Worm (Caenorhabditis elegans): ENCODE results near the gene T24C4.10.

ce11 chrIII:861819-862356 is 29.2 kb downstream of the T24C4.10 start, which contains the start of gene arx-4:
- TF ChIP-seq ztf-23 (GFP tag; IDR thresholded peaks at IDR 0.05) (no peak), klf-2 (GFP tag; conservative IDR thresholded peaks at IDR 0.05) (no peak), flt-1 (GFP tag; IDR thresholded peaks at IDR 0.05) (no peak), T22C8.4 (GFP tag; IDR thresholded peaks at IDR 0.05) (no peak), ztf-29 (GFP tag; IDR thresholded peaks at IDR 0.05) (no peak), med-1 (GFP tag; optimal IDR thresholded peaks at IDR 0.05; ENCODE audit: insufficient read depth) (no peak), tab-1 (GFP tag; IDR thresholded peaks at IDR 0.05) (no peak), ref-1 (GFP tag; conservative IDR thresholded peaks at IDR 0.05) (no peak)

Data from whole organism, midembryonic.